Worm (Caenorhabditis elegans): ENCODE measurements around the gene dpm-3.

DNA sequence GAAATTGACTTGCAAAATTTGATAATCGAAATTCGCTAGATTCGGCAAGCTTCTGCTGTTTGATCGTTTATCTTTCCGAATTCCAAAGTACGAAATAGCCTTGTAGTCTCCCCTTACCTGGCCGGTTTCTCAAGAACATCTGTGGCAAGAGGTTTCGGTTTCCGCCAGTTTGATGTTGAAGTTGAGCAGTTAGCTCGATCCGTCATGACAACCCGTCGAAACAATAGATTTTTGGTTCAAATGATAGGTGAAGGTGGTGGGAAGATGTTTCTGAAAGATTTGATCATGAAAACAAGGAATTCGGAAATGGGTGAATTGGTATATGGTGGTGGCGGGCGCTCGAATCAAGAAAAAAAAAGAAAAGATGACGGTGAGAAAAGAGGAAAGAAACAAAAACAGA is 7.0 kb downstream of the dpm-3 start, which contains the start of gene acs-20:
- TF ChIP-seq elt-1 (tag; optimal IDR thresholded peaks at IDR 0.05; ENCODE audit: borderline replicate concordance, insufficient read depth) = no peak
- no peak for TF ChIP-seq elt-3 (tag; optimal IDR thresholded peaks at IDR 0.05)
- no peak for TF ChIP-seq ztf-11 (tag; optimal IDR thresholded peaks at IDR 0.05)
- TF ChIP-seq zip-8 (tag; optimal IDR thresholded peaks at IDR 0.05) = no peak
